ENCODE assay signal across 1 fruit fly cellular context in the genomic region with DNA sequence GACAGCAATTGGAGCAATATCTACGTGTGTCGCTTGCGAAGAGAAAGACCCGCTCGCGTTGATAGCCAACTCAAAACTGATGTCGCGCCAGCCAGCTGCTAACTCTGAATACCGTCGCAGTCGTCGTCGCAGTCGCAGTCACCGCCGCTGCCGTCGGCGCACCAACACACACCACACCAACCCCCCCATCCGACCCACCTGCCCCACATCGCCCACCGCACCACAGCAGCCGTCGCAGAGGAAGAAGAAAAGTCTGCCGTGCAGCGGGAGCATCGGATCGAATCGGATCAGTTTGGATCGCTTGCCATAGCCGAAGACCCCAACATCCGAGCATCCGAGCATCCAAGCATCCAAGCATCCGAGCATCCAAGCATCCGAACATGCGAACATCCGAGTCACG.
TF ChIP-seq lines count a peak whose summit lies in the region.

No protein-coding gene starts in this region.

TF ChIP-seq in whole organism, embryonic, 481 proteins besides CTCF, POLR2A, EP300 and RAD21 (continued from another document):
- TF ChIP-seq CG2129 (GFP tag; IDR thresholded peaks at IDR 0.05; lab: Robert Waterston, UW; ENCODE audit: partially characterized antibody) (no peak), zen2 (GFP tag; IDR thresholded peaks at IDR 0.05; lab: Robert Waterston, UW; ENCODE audit: partially characterized antibody) (0 out of 3 replicates have a peak, but pooled peaks have one; percentile 23), kni (GFP tag; optimal IDR thresholded peaks at IDR 0.05; lab: Kevin White, UChicago) (peak; percentile 69), Six4 (GFP tag; optimal IDR thresholded peaks at IDR 0.05; lab: Kevin White, UChicago) (no peak), gem (tag; optimal IDR thresholded peaks at IDR 0.05; lab: Kevin White, UChicago) (no peak), rib (GFP tag; IDR thresholded peaks at IDR 0.05; lab: Robert Waterston, UW) (no peak), cwo (GFP tag; optimal IDR thresholded peaks at IDR 0.05; lab: Kevin White, UChicago) (peak; percentile 14), sens-2 (GFP tag; IDR thresholded peaks at IDR 0.05; lab: Robert Waterston, UW) (0 out of 2 replicates have a peak, but pooled peaks have one; percentile 18), MTF-1 (GFP tag; optimal IDR thresholded peaks at IDR 0.05; lab: Kevin White, UChicago; ENCODE audit: borderline replicate concordance) (peak; percentile 16), CG32767 (GFP tag; IDR thresholded peaks at IDR 0.05; lab: Robert Waterston, UW) (no peak), Deaf1 (tag; optimal IDR thresholded peaks at IDR 0.05; lab: Kevin White, UChicago) (peak; percentile 98), chif (GFP tag; optimal IDR thresholded peaks at IDR 0.05; lab: Kevin White, UChicago) (no peak), CG9609 (GFP tag; optimal IDR thresholded peaks at IDR 0.05; lab: Kevin White, UChicago) (no peak), chinmo (GFP tag; IDR thresholded peaks at IDR 0.05; lab: Robert Waterston, UW; ENCODE audit: partially characterized antibody) (peak; percentile 82), CG7987 (GFP tag; optimal IDR thresholded peaks at IDR 0.05; lab: Kevin White, UChicago) (no peak), Adf1 (GFP tag; IDR thresholded peaks at IDR 0.05; lab: Robert Waterston, UW) (peak; percentile 95), ci (GFP tag; IDR thresholded peaks at IDR 0.05; lab: Robert Waterston, UW) (peak; percentile 57; the same call in 2 of the 3 replicates), salm (tag; optimal IDR thresholded peaks at IDR 0.05; lab: Kevin White, UChicago) (no peak), knrl (GFP tag; IDR thresholded peaks at IDR 0.05; lab: Robert Waterston, UW; ENCODE audit: partially characterized antibody) (0 out of 3 replicates have a peak, but pooled peaks have one; percentile 25), CG5180 (GFP tag; optimal IDR thresholded peaks at IDR 0.05; lab: Kevin White, UChicago) (peak; percentile 74), CG3995 (GFP tag; optimal IDR thresholded peaks at IDR 0.05; lab: Kevin White, UChicago) (no peak), Fer2 (tag; optimal IDR thresholded peaks at IDR 0.05; lab: Kevin White, UChicago) (no peak), bbx (GFP tag; IDR thresholded peaks at IDR 0.05; lab: Robert Waterston, UW; ENCODE audit: partially characterized antibody) (peak; percentile 41; the same call in 1 of the 2 replicates), CG7786 (GFP tag; optimal IDR thresholded peaks at IDR 0.05; lab: Kevin White, UChicago) (no peak), trem (tag; optimal IDR thresholded peaks at IDR 0.05; lab: Kevin White, UChicago) (no peak), CoRest (tag; optimal IDR thresholded peaks at IDR 0.05; lab: Kevin White, UChicago) (no peak), CG10959 (GFP tag; IDR thresholded peaks at IDR 0.05; lab: Robert Waterston, UW) (no peak), Optix (GFP tag; IDR thresholded peaks at IDR 0.05; lab: Robert Waterston, UW) (no peak), sd (tag; optimal IDR thresholded peaks at IDR 0.05; lab: Kevin White, UChicago) (peak; percentile 37), yki (optimal IDR thresholded peaks at IDR 0.05; lab: Kevin White, UChicago) (no peak), CG4730 (GFP tag; IDR thresholded peaks at IDR 0.05; lab: Robert Waterston, UW) (no peak), CG13287 (GFP tag; IDR thresholded peaks at IDR 0.05; lab: Robert Waterston, UW; ENCODE audit: partially characterized antibody) (peak; percentile 7; the same call in 1 of the 2 replicates), CG4282 (GFP tag; optimal IDR thresholded peaks at IDR 0.05; lab: Kevin White, UChicago) (no peak), pros (GFP tag; optimal IDR thresholded peaks at IDR 0.05; lab: Kevin White, UChicago) (peak; percentile 13), CG12769 (tag; optimal IDR thresholded peaks at IDR 0.05; lab: Kevin White, UChicago) (peak; percentile 92), odd (GFP tag; optimal IDR thresholded peaks at IDR 0.05; lab: Kevin White, UChicago) (peak; percentile 11), Ptx1 (GFP tag; IDR thresholded peaks at IDR 0.05; lab: Robert Waterston, UW) (no peak), CG6254 (GFP tag; optimal IDR thresholded peaks at IDR 0.05; lab: Kevin White, UChicago) (no peak), usp (GFP tag; optimal IDR thresholded peaks at IDR 0.05; lab: Kevin White, UChicago) (no peak), Awh (GFP tag; IDR thresholded peaks at IDR 0.05; lab: Robert Waterston, UW) (no peak), Usf (GFP tag; optimal IDR thresholded peaks at IDR 0.05; lab: Kevin White, UChicago) (no peak), CG17385 (GFP tag; optimal IDR thresholded peaks at IDR 0.05; lab: Kevin White, UChicago) (peak; percentile 32), chm (GFP tag; IDR thresholded peaks at IDR 0.05; lab: Robert Waterston, UW) (peak; percentile 43; the same call in 1 of the 2 replicates), CG1647 (GFP tag; optimal IDR thresholded peaks at IDR 0.05; lab: Kevin White, UChicago) (no peak), HmgD (GFP tag; optimal IDR thresholded peaks at IDR 0.05; lab: Kevin White, UChicago) (no peak), Nf-YC (tag; optimal IDR thresholded peaks at IDR 0.05; lab: Kevin White, UChicago) (peak; percentile 7), CG8290 (GFP tag; optimal IDR thresholded peaks at IDR 0.05; lab: Kevin White, UChicago) (no peak), CG8290 (tag; optimal IDR thresholded peaks at IDR 0.05; lab: Kevin White, UChicago) (peak in 1 of 2 experiments; percentile 56), crol (GFP tag; IDR thresholded peaks at IDR 0.05; lab: Robert Waterston, UW) (peak; percentile 94), Oaz (GFP tag; IDR thresholded peaks at IDR 0.05; lab: Robert Waterston, UW) (no peak), Eip74EF (GFP tag; optimal IDR thresholded peaks at IDR 0.05; lab: Kevin White, UChicago) (no peak), CG6175 (GFP tag; IDR thresholded peaks at IDR 0.05; lab: Robert Waterston, UW) (peak; percentile 52; the same call in 1 of the 3 replicates), CG10543 (GFP tag; optimal IDR thresholded peaks at IDR 0.05; lab: Kevin White, UChicago) (peak; percentile 89), Camta (GFP tag; optimal IDR thresholded peaks at IDR 0.05; lab: Kevin White, UChicago) (no peak), wdn (GFP tag; IDR thresholded peaks at IDR 0.05; lab: Robert Waterston, UW) (0 out of 2 replicates have a peak, but pooled peaks have one; percentile 17), Jarid2 (GFP tag; optimal IDR thresholded peaks at IDR 0.05; lab: Kevin White, UChicago) (peak; percentile 76), CG17186 (GFP tag; optimal IDR thresholded peaks at IDR 0.05; lab: Kevin White, UChicago) (no peak), h (optimal IDR thresholded peaks at IDR 0.05; lab: Kevin White, UChicago) (no peak), CG17328 (GFP tag; IDR thresholded peaks at IDR 0.05; lab: Robert Waterston, UW) (no peak), ap (GFP tag; IDR thresholded peaks at IDR 0.05; lab: Robert Waterston, UW) (no peak)
